Fruit fly (Drosophila melanogaster): ENCODE measurements around the gene Myt1.

Myt1 gene

dm6 chr3L:5768532-5769497 is 10.6 kb downstream of the Myt1 start, which contains the start of the genes Ppat-Dpck and scny (continued):
- TF ChIP-seq twi (tag; optimal IDR thresholded peaks at IDR 0.05): peak; percentile 2
- TF ChIP-seq CG4854 (GFP tag; optimal IDR thresholded peaks at IDR 0.05): no peak
- TF ChIP-seq amos (GFP tag; IDR thresholded peaks at IDR 0.05; ENCODE audit: partially characterized antibody): peak; percentile 93
- TF ChIP-seq CG16779 (GFP tag; IDR thresholded peaks at IDR 0.05): no peak
- 0 out of 2 replicates have a peak, but pooled peaks have one; percentile 4 for TF ChIP-seq CG6272 (GFP tag; IDR thresholded peaks at IDR 0.05)
- TF ChIP-seq sd (tag; optimal IDR thresholded peaks at IDR 0.05): no peak
- TF ChIP-seq CG13894 (tag; optimal IDR thresholded peaks at IDR 0.05): no peak
- TF ChIP-seq CG2678 (tag; optimal IDR thresholded peaks at IDR 0.05): no peak
- TF ChIP-seq Opbp (GFP tag; IDR thresholded peaks at IDR 0.05; ENCODE audit: partially characterized antibody): peak; percentile 89
- TF ChIP-seq fd102C (GFP tag; optimal IDR thresholded peaks at IDR 0.05): no peak
- TF ChIP-seq Fer1 (GFP tag; optimal IDR thresholded peaks at IDR 0.05): peak; percentile 33
- TF ChIP-seq CG8290 (GFP tag; optimal IDR thresholded peaks at IDR 0.05): peak; percentile 21
- no peak for TF ChIP-seq CG8290 (tag; optimal IDR thresholded peaks at IDR 0.05)
- peak; percentile 80 for TF ChIP-seq YL-1 (GFP tag; optimal IDR thresholded peaks at IDR 0.05)
- TF ChIP-seq lbe (GFP tag; optimal IDR thresholded peaks at IDR 0.05): peak; percentile 76
- TF ChIP-seq vfl (GFP tag; optimal IDR thresholded peaks at IDR 0.05): peak; percentile 44
- peak; percentile 23 for TF ChIP-seq jumu (GFP tag; optimal IDR thresholded peaks at IDR 0.05)
- TF ChIP-seq CG14860 (GFP tag; IDR thresholded peaks at IDR 0.05; ENCODE audit: partially characterized antibody): peak; percentile 82
- no peak for TF ChIP-seq CG1233 (GFP tag; optimal IDR thresholded peaks at IDR 0.05)
- peak; percentile 31 for TF ChIP-seq CG18262 (tag; optimal IDR thresholded peaks at IDR 0.05)
- TF ChIP-seq crc (GFP tag; optimal IDR thresholded peaks at IDR 0.05): no peak
- TF ChIP-seq CG15696 (tag; optimal IDR thresholded peaks at IDR 0.05): peak; percentile 0
- peak; percentile 96 for TF ChIP-seq Scr (GFP tag; IDR thresholded peaks at IDR 0.05; ENCODE audit: partially characterized antibody)
- TF ChIP-seq gfzf (GFP tag; optimal IDR thresholded peaks at IDR 0.05): peak; percentile 89
- TF ChIP-seq HmgD (GFP tag; optimal IDR thresholded peaks at IDR 0.05): peak; percentile 5
- peak in 1 of 3 experiments; percentile 66 for TF ChIP-seq Stat92E (GFP tag; optimal IDR thresholded peaks at IDR 0.05)
- TF ChIP-seq CG2129 (GFP tag; IDR thresholded peaks at IDR 0.05; ENCODE audit: partially characterized antibody): peak; percentile 90
- TF ChIP-seq Dll (GFP tag; IDR thresholded peaks at IDR 0.05; ENCODE audit: partially characterized antibody): peak; percentile 98
- no peak for TF ChIP-seq tio (GFP tag; optimal IDR thresholded peaks at IDR 0.05)
- no peak for TF ChIP-seq Awh (GFP tag; IDR thresholded peaks at IDR 0.05)
- TF ChIP-seq pzg (GFP tag; optimal IDR thresholded peaks at IDR 0.05): peak; percentile 83
- no peak for TF ChIP-seq crp (GFP tag; optimal IDR thresholded peaks at IDR 0.05)
- TF ChIP-seq CG3995 (GFP tag; optimal IDR thresholded peaks at IDR 0.05): peak; percentile 93
- peak; percentile 48 for TF ChIP-seq ftz-f1 (GFP tag; optimal IDR thresholded peaks at IDR 0.05)
- peak; percentile 62 for TF ChIP-seq CG10147 (GFP tag; optimal IDR thresholded peaks at IDR 0.05)
- TF ChIP-seq B-H1 (GFP tag; IDR thresholded peaks at IDR 0.05): no peak
- TF ChIP-seq Dref (GFP tag; IDR thresholded peaks at IDR 0.05): peak; percentile 62
- no peak for TF ChIP-seq salm (tag; optimal IDR thresholded peaks at IDR 0.05)
- peak; percentile 6 for TF ChIP-seq CG34376 (GFP tag; optimal IDR thresholded peaks at IDR 0.05)
- TF ChIP-seq CG10274 (GFP tag; optimal IDR thresholded peaks at IDR 0.05): no peak
- TF ChIP-seq Dip3 (GFP tag; optimal IDR thresholded peaks at IDR 0.05): no peak
- TF ChIP-seq zen2 (GFP tag; IDR thresholded peaks at IDR 0.05; ENCODE audit: partially characterized antibody): peak; percentile 80; the same call in 2 of the 3 replicates
- TF ChIP-seq Deaf1 (tag; optimal IDR thresholded peaks at IDR 0.05): peak; percentile 86
- peak; percentile 60 for TF ChIP-seq tna (GFP tag; IDR thresholded peaks at IDR 0.05; ENCODE audit: partially characterized antibody)
- peak; percentile 85 for TF ChIP-seq sens (GFP tag)
- TF ChIP-seq lola (GFP tag; optimal IDR thresholded peaks at IDR 0.05): peak in 1 of 3 experiments; percentile 23
- no peak for TF ChIP-seq CG8281 (tag; optimal IDR thresholded peaks at IDR 0.05)

All from whole organism, embryonic.